Worm (Caenorhabditis elegans) whole organism, midembryonic: ENCODE data around the gene nspg-14.

Experiments
- T22C8.4 ChIP-seq: fragments of 200-800 bp; sonication (Bioruptor generic); IDR thresholded peaks from 2 replicates; pipeline ENCODE4 v1.3.6; 2022; ENCODE audit warnings: missing genetic modification characterization, missing compliant biosample characterization
- cog-1 ChIP-seq: sonication (generic microtip); optimal IDR thresholded peaks from 2 replicates; lab custom pipeline; 2016; ENCODE audit warnings: missing genetic modification characterization, missing compliant biosample characterization
- flt-1 ChIP-seq: fragments of 200-800 bp; sonication (Bioruptor generic); IDR thresholded peaks from 2 replicates; pipeline ENCODE4 v1.3.6; 2022; ENCODE audit warnings: missing genetic modification characterization, missing compliant biosample characterization
- klf-2 ChIP-seq: fragments of 200-800 bp; sonication (Bioruptor generic); conservative IDR thresholded peaks from 2 replicates; pipeline ENCODE4 v1.3.6; 2022; ENCODE audit warnings: missing genetic modification reagents, missing genetic modification characterization, missing compliant biosample characterization
- med-1 ChIP-seq: sonication (generic microtip); optimal IDR thresholded peaks from 2 replicates; lab custom pipeline; 2017; ENCODE audit warnings: missing genetic modification characterization, mild to moderate bottlenecking, missing compliant biosample characterization, antibody characterized with exemption, missing genetic modification reagents; ENCODE audit not compliant: insufficient read depth
- ref-1 ChIP-seq: fragments of 200-800 bp; sonication (Bioruptor generic); conservative IDR thresholded peaks from 2 replicates; pipeline ENCODE4 v1.3.6; 2022; ENCODE audit warnings: missing genetic modification reagents, missing genetic modification characterization, missing compliant biosample characterization
- tab-1 ChIP-seq: fragments of 200-800 bp; sonication (Bioruptor generic); IDR thresholded peaks from 2 replicates; pipeline ENCODE4 v1.3.6; 2022; ENCODE audit warnings: missing genetic modification characterization, missing compliant biosample characterization
- ztf-23 ChIP-seq: fragments of 200-800 bp; sonication (Bioruptor generic); IDR thresholded peaks from 2 replicates; pipeline ENCODE4 v1.3.6; 2022; ENCODE audit warnings: missing genetic modification reagents, missing genetic modification characterization, missing compliant biosample characterization
- ztf-29 ChIP-seq: fragments of 200-800 bp; sonication (Bioruptor generic); IDR thresholded peaks from 2 replicates; pipeline ENCODE4 v1.3.6; 2022; ENCODE audit warnings: missing genetic modification reagents, missing genetic modification characterization, missing compliant biosample characterization

Gene nspg-14

ce11 chrX:5213565-5213964 is 39.3 kb upstream of the nspg-14 start:
- TF ChIP-seq T22C8.4: no peak
- TF ChIP-seq ztf-23 (GFP tag; lab: Robert Waterston, UW): no peak
- TF ChIP-seq tab-1 (GFP tag; lab: Robert Waterston, UW): no peak
- TF ChIP-seq cog-1 (tag; lab: Kevin White, UChicago): no peak
- TF ChIP-seq klf-2 (GFP tag; lab: Robert Waterston, UW): no peak
- no peak for TF ChIP-seq ztf-29 (GFP tag; lab: Robert Waterston, UW)
- TF ChIP-seq med-1 (GFP tag; lab: Kevin White, UChicago): no peak
- no peak for TF ChIP-seq ref-1 (GFP tag; lab: Robert Waterston, UW)
- no peak for TF ChIP-seq flt-1

DNA sequence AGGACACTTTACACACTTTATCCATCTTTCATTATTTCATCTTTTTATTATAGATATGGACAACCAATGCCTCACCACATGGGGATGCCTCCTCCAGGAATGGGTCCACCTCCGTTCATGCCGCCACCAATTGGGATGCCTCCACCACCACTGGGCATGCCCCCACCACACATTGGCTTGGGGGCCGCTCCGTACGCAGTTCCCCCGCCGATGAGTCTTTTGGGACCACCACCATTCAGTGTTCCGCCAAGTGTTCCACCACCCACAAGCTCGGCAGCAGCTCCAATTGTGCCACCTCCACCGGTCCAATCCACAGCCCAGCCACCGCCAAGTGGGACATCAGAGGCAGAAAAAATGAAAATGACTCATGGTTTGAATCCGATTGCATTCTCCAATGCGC is 38.1 kb upstream of the nspg-14 start:
- TF ChIP-seq ztf-23 (GFP tag; lab: Robert Waterston, UW) (0 out of 2 replicates have a peak, but pooled peaks have one; percentile 44), flt-1 (no peak)

ce11 chrX:5216063-5216462 is 36.8 kb upstream of the nspg-14 start, which contains the start of gene hrpa-2:
hrpa-2 (plus strand) TSS chrX:5216363.
- TF ChIP-seq cog-1 (tag; lab: Kevin White, UChicago) (no peak), tab-1 (GFP tag; lab: Robert Waterston, UW) (no peak), ztf-29 (GFP tag; lab: Robert Waterston, UW) (no peak), T22C8.4 (no peak), klf-2 (GFP tag; lab: Robert Waterston, UW) (no peak), flt-1 (no peak), med-1 (GFP tag; lab: Kevin White, UChicago) (no peak), ztf-23 (GFP tag; lab: Robert Waterston, UW) (no peak), ref-1 (GFP tag; lab: Robert Waterston, UW) (no peak)

ce11 chrX:5218323-5218722 is 34.5 kb upstream of the nspg-14 start:
- TF ChIP-seq ztf-23 (GFP tag; lab: Robert Waterston, UW): no peak
- no peak for TF ChIP-seq flt-1
- TF ChIP-seq klf-2 (GFP tag; lab: Robert Waterston, UW): no peak
- TF ChIP-seq cog-1 (tag; lab: Kevin White, UChicago): no peak
- no peak for TF ChIP-seq T22C8.4

DNA sequence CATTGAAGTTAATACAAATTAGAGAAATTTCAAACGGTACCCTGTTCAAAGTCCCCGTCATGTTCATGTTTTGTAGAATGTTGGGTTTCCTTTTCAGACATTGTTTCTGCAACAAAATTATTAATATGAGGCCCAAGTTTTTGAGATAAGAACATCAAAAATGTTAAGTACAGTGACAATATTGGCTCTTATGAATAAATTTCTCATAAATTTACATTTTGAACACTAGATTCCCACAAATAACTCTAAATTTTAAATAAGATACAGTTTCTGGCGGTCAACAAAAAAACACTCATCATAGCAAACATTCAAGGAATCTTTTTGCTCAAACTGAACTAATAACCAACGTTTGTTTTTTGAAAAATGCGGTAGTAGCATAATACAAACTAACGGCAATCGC is 26.6 kb upstream of the nspg-14 start, which contains the start of gene H28G03.3:
H28G03.3 (minus strand) TSS at position 101 of the 400 bp plus-strand sequence.
- no peak for TF ChIP-seq ref-1 (GFP tag; lab: Robert Waterston, UW)
- TF ChIP-seq tab-1 (GFP tag; lab: Robert Waterston, UW): no peak
- no peak for TF ChIP-seq med-1 (GFP tag; lab: Kevin White, UChicago)
- no peak for TF ChIP-seq ztf-23 (GFP tag; lab: Robert Waterston, UW)
- TF ChIP-seq ztf-29 (GFP tag; lab: Robert Waterston, UW): no peak
- no peak for TF ChIP-seq cog-1 (tag; lab: Kevin White, UChicago)
- TF ChIP-seq flt-1: no peak
- no peak for TF ChIP-seq T22C8.4
- no peak for TF ChIP-seq klf-2 (GFP tag; lab: Robert Waterston, UW)

DNA sequence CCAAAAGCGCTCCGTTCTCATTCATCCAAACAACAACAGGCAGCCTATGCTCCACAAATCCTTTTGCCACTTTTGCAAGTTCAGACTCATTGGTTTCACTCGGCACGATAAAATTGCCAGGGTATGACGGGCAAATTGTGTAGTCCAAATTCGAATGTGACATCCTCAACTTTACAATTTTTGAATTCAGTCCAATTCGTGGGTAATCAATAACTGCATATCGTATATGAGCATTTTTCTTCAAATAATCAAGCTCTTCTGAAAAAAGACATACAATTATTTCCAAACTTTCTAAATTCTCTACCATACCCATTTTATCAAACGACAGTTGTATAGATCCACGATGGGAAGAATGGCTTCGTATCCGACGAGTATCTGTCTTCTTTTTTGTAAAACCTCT is 14.6 kb upstream of the nspg-14 start:
- TF ChIP-seq ref-1 (GFP tag; lab: Robert Waterston, UW): no peak
- no peak for TF ChIP-seq ztf-29 (GFP tag; lab: Robert Waterston, UW)
- TF ChIP-seq med-1 (GFP tag; lab: Kevin White, UChicago): no peak
- no peak for TF ChIP-seq T22C8.4
- TF ChIP-seq flt-1: no peak
- TF ChIP-seq cog-1 (tag; lab: Kevin White, UChicago): no peak
- no peak for TF ChIP-seq ztf-23 (GFP tag; lab: Robert Waterston, UW)
- no peak for TF ChIP-seq tab-1 (GFP tag; lab: Robert Waterston, UW)
- TF ChIP-seq klf-2 (GFP tag; lab: Robert Waterston, UW): no peak

DNA sequence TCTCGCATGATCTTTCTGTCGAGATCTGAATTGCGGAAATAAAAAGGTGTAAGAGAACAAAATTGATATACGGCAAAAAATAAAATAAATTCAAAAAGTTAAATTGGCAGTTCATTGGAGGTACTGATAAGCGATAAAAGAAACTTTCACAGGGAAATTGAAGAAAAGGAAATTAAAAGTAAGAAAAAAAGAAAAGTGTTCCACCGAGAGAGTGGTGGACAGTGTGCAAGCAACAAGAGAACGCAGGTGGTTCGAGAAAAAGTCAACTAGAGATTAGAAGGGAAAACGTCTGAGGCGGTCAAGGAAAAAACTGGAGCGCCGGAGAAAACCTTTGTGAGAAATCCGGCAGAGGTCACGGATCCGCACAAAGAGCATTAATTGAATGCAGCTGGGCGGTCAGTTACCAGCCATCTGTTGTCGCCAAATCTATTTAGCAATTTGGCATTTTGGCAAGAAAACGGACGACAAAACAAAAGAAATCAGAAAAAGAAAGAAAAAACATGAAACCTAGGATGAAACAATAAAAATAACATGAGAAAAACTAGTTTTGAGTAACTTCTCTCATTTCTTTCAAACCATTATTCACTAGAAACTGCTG is 9.4 kb upstream of the nspg-14 start, which contains the start of gene mtm-5:
mtm-5 (minus strand) TSS at position 27 of the 598 bp plus-strand sequence.
- TF ChIP-seq klf-2 (GFP tag; lab: Robert Waterston, UW) (no peak), T22C8.4 (no peak), ztf-29 (GFP tag; lab: Robert Waterston, UW) (no peak), cog-1 (tag; lab: Kevin White, UChicago) (no peak)

- TF ChIP-seq cog-1 (tag; lab: Kevin White, UChicago): peak; percentile 10
- TF ChIP-seq T22C8.4: no peak
Measured at ce11 chrX:5244041-5244440, 8.8 kb upstream of the nspg-14 start, which contains the start of gene Y34B4A.7. Y34B4A.7 (plus strand) TSS chrX:5244337.

DNA sequence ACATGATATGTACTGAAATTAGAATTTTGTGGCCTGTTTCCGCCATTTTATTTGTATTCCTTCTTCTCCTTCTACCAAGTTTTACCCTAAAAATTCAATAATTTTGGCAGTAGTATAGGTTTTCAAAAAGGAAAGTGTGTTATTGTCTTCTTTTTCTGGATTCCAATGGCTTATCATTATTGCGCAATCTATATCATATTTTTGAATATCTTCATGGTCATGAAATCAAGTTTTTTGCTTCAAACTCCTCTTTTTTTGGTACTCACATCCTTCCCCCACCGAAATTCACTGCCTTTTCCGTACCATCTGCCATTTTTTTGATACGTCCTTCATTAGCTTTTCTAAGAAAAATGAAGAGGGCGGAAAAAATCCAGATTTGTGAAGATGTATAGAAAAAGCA is 4.1 kb upstream of the nspg-14 start:
- TF ChIP-seq med-1 (GFP tag; lab: Kevin White, UChicago): no peak
- TF ChIP-seq ztf-23 (GFP tag; lab: Robert Waterston, UW): no peak
- TF ChIP-seq flt-1: no peak
- no peak for TF ChIP-seq T22C8.4
- no peak for TF ChIP-seq ref-1 (GFP tag; lab: Robert Waterston, UW)
- TF ChIP-seq tab-1 (GFP tag; lab: Robert Waterston, UW): no peak
- TF ChIP-seq ztf-29 (GFP tag; lab: Robert Waterston, UW): no peak
- TF ChIP-seq cog-1 (tag; lab: Kevin White, UChicago): no peak
- TF ChIP-seq klf-2 (GFP tag; lab: Robert Waterston, UW): no peak

ce11 chrX:5249603-5250002 is 3.2 kb upstream of the nspg-14 start, which contains the start of gene Y34B4A.10:
Y34B4A.10 (plus strand) TSS chrX:5249903.
- no peak for TF ChIP-seq flt-1
- no peak for TF ChIP-seq klf-2 (GFP tag; lab: Robert Waterston, UW)
- no peak for TF ChIP-seq ref-1 (GFP tag; lab: Robert Waterston, UW)
- no peak for TF ChIP-seq tab-1 (GFP tag; lab: Robert Waterston, UW)
- TF ChIP-seq ztf-23 (GFP tag; lab: Robert Waterston, UW): no peak
- TF ChIP-seq ztf-29 (GFP tag; lab: Robert Waterston, UW): no peak
- no peak for TF ChIP-seq cog-1 (tag; lab: Kevin White, UChicago)
- no peak for TF ChIP-seq T22C8.4
